Fruit fly (Drosophila melanogaster) Kc167 (cell line): ENCODE measurements around the gene CG34328.

Source experiments
- Myc ChIP-seq: fragments of >200 bp; optimal IDR thresholded peaks from 2 replicates; lab custom pipeline; 2017; ENCODE audit warnings: missing external identifiers
- Sin3A ChIP-seq: fragments of >200 bp; optimal IDR thresholded peaks from 2 replicates; lab custom pipeline; 2018; ENCODE audit warnings: missing external identifiers
- h ChIP-seq: fragments of >200 bp; optimal IDR thresholded peaks from 3 replicates; lab custom pipeline; 2018; ENCODE audit warnings: missing external identifiers
- insv ChIP-seq: fragments of >200 bp; optimal IDR thresholded peaks from 3 replicates; lab custom pipeline; 2018; ENCODE audit warnings: missing external identifiers
- psq ChIP-seq: fragments of >200 bp; optimal IDR thresholded peaks from 2 replicates; lab custom pipeline; 2017; ENCODE audit warnings: missing external identifiers
- ttk ChIP-seq: sonication (Bioruptor generic); optimal IDR thresholded peaks from 2 replicates; lab custom pipeline; 2017; ENCODE audit warnings: missing external identifiers

Gene CG34328

DNA sequence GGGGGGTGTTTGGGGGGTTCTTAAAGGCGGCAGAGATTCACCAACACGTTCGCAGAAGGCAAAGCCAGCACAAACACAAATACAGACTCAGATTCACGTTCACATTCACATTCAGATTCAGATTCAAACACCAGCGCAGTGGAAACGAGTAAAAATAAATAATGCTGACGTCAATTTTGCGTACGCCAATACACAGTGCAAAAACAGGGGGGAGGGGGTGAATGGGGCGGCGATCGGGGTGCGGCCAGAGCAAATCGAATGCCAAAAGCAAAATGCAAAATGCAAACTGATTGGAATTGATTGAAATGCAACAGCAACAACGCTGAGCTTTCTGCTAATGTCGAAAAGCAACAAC, 31.2 kb downstream of the CG34328 start:
- TF ChIP-seq ttk (lab: Kevin White, UChicago) (no peak), h (lab: Kevin White, UChicago) (no peak), psq (lab: Kevin White, UChicago) (no peak), Sin3A (lab: Kevin White, UChicago) (no peak), Myc (lab: Kevin White, UChicago) (no peak), insv (lab: Kevin White, UChicago) (no peak)

DNA sequence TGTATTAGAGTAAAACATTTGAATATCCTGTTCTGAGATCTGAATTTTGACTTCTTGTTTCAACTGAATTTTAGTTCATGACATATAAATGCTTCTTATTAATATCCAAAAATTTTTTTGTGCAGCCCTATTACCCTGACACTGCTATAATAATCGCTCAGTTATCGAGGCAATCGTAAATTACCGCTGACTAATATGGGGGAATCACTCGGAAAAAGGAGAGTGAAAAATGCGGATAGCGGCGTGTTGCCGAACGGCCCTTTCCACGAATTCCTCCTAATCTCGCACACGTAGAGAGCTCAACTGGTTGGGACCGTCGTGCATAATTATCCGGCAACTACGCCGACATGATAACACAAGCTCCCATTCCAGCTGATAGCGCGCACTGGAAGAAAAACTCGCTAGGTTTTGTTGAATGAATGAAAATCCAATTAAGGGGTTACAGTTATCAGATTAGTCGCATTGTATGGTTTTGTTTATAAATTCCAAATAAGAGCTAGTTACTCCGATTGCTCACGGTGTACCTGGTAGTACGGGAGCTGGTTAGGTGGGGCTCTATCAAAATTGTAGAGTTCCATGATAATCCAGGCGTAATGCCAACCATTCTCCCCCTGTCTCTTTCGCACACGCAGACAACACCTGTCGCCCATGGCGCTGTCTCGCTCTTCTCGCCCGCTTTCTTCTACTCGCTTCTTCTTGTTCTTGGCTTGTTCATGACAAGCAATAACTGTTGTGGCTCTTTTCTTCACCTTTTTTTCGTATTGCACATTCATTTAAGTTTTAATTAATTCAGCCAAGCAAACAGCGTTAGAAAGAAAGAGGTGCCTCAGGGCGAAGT, 31.8 kb downstream of the CG34328 start:
- TF ChIP-seq h (lab: Kevin White, UChicago), result no peak
- TF ChIP-seq Sin3A (lab: Kevin White, UChicago), result no peak
- no peak for TF ChIP-seq Myc (lab: Kevin White, UChicago)
- no peak for TF ChIP-seq ttk (lab: Kevin White, UChicago)
- TF ChIP-seq insv (lab: Kevin White, UChicago), result no peak
- no peak for TF ChIP-seq psq (lab: Kevin White, UChicago)

DNA sequence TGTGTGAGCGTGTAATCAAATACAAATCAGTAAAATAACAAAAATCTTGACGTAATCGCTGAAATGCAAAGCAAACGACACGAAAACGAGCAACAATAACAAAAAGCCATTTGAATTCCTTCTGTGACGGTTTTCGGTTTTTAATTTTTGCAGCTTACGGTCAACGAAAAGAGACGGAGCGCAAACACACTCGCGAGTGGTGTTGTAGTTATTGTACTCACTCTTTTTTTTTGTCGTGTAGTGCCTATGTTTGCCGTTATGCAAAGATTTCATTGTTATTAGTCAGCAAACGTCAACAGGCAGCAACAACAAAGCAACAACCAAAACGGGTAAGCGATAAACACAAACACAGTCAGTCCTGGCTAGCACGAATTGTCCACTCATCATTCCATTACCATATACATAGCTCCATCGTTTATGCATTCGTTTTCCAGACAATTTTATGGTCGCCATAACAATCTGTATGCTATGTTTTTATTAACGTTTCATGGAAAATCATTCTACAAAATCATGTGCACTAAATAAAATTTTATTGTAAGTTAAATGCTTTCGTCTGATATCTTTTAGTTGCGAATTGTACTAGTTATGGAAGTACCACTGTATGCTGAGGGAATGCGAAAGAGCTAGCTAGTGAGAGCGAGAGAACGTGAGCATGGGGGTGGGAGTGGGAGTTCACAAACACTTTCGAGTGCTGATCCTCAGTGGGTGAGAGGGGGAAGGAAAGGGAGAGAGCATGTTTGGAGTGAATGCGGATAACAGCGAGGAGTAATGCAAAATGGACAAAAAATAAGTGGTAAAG, 32.8 kb downstream of the CG34328 start:
- TF ChIP-seq Sin3A (lab: Kevin White, UChicago), result no peak
- TF ChIP-seq insv (lab: Kevin White, UChicago), result no peak
- TF ChIP-seq Myc (lab: Kevin White, UChicago), result no peak
- no peak for TF ChIP-seq psq (lab: Kevin White, UChicago)
- TF ChIP-seq ttk (lab: Kevin White, UChicago), result no peak
- no peak for TF ChIP-seq h (lab: Kevin White, UChicago)

dm6 chrX:18366033-18366850, 33.6 kb downstream of the CG34328 start, which contains the start of gene CrebB:
TSS of gene CrebB (plus strand) at chrX:18366357.
- TF ChIP-seq ttk (lab: Kevin White, UChicago) (no peak), Sin3A (lab: Kevin White, UChicago) (no peak), h (lab: Kevin White, UChicago) (no peak), psq (lab: Kevin White, UChicago) (no peak)

DNA sequence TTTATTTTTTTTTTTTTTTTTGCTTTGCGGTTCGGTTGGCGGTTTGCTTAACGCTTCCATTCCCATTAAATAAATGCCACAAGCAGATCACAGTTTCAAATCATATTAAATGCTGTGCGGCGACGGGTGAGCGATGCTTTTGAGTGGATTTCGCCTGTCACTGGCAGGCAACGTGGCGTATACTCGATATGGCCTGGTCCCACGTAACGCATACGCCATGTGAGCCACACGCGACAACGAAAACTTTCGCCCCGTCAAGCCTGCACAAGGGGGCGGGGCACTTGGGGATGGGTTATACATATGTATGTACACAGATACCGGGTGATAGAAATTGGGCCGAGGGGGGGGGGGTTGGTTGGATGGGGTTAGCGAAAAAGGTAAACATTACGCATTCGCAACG, 34.9 kb downstream of the CG34328 start:
- TF ChIP-seq insv (lab: Kevin White, UChicago) (no peak), ttk (lab: Kevin White, UChicago) (no peak), psq (lab: Kevin White, UChicago) (no peak), Sin3A (lab: Kevin White, UChicago) (no peak), Myc (lab: Kevin White, UChicago) (no peak)

- TF ChIP-seq Myc (lab: Kevin White, UChicago) (no peak), psq (lab: Kevin White, UChicago) (no peak), insv (lab: Kevin White, UChicago) (no peak), Sin3A (lab: Kevin White, UChicago) (no peak), h (lab: Kevin White, UChicago) (no peak)
Observed at dm6 chrX:18364047-18364747, 35.7 kb downstream of the CG34328 start.

DNA sequence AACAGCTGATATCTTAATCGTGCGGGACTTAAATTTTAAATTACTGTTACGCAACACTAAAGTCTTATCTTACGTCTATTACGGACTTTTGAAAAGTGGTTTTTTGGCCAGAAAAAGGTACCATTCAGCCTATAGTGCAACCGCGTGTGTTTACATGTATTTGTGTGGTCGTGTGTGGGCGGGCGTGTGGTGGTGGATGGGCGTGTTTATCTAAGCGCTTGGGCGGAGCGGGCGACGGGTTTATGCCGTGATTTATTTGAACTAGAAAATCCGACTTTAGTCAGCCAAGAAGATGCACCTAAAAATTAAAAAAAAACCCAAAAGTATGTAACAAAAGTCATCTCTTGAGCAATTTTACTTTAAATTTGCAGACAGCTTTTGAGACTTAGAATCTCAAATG, 36.4 kb downstream of the CG34328 start:
- TF ChIP-seq Myc (lab: Kevin White, UChicago) (no peak), ttk (lab: Kevin White, UChicago) (no peak), Sin3A (lab: Kevin White, UChicago) (no peak), h (lab: Kevin White, UChicago) (no peak), psq (lab: Kevin White, UChicago) (no peak), insv (lab: Kevin White, UChicago) (no peak)

DNA sequence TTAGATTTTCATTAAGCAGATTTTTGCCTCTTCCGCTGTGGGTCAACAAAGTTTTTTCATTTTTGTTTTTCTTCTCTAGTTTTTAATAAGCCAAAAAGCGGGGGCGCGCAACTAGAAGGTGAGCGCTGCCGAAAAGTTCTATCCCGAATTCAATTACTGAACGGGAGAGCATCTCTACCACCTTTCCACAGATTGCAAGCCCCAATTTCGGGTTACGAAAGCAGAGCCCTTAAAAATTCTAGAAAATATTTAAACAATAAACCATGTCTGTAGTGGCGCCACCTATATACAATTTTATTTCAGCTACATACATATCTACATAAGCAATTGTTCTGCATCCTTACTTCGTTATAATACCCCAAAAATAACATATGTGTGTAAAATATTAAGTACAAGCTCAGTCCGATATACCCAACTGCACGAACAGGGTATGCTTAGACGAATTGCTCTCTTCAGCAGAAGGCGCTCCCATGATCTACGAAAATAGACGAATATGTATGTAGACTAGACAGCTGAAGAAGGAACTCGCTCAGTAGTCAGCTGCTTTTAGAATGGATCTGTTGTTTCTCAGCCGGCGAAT, 41.4 kb downstream of the CG34328 start, which contains the start of gene CG6106:
TSS of gene CG6106 (plus strand) at position 530 of the 580 bp plus-strand sequence.
- no peak for TF ChIP-seq Sin3A (lab: Kevin White, UChicago)
- TF ChIP-seq ttk (lab: Kevin White, UChicago), result no peak
- TF ChIP-seq Myc (lab: Kevin White, UChicago), result no peak
- TF ChIP-seq psq (lab: Kevin White, UChicago), result no peak
- TF ChIP-seq h (lab: Kevin White, UChicago), result no peak
- no peak for TF ChIP-seq insv (lab: Kevin White, UChicago)

dm6 chrX:18357756-18358182, 42.1 kb downstream of the CG34328 start:
- no peak for TF ChIP-seq h (lab: Kevin White, UChicago)
- no peak for TF ChIP-seq insv (lab: Kevin White, UChicago)
- no peak for TF ChIP-seq psq (lab: Kevin White, UChicago)
- no peak for TF ChIP-seq Sin3A (lab: Kevin White, UChicago)
- TF ChIP-seq ttk (lab: Kevin White, UChicago), result no peak
- no peak for TF ChIP-seq Myc (lab: Kevin White, UChicago)
